Worm (Caenorhabditis elegans): Measurements from ENCODE around the gene B0361.4.

DNA sequence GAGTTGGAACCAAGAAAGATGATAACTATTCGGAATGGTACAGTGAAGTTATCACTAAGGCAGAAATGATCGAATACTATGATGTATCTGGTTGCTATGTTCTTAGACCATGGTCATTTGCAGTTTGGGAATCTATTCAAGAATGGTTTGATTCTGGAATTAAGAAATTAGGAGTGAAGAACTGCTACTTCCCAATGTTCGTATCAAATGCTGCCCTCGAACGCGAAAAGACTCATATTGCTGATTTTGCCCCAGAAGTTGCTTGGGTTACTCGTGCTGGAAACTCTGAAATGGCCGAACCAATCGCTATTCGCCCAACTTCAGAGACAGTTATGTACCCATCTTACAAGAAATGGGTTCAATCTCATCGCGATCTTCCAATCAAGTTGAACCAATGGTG, 19.4 kb upstream of the B0361.4 start:
- TF ChIP-seq fkh-10 (GFP tag; optimal IDR thresholded peaks at IDR 0.05) (no peak), set-16 (GFP tag; IDR thresholded peaks at IDR 0.05) (no peak), snpc-4 (tag; optimal IDR thresholded peaks at IDR 0.05) (no peak), gei-8 (GFP tag; optimal IDR thresholded peaks at IDR 0.05) (no peak), ZK546.5 (tag; optimal IDR thresholded peaks at IDR 0.05) (no peak), F44E2.7 (GFP tag; IDR thresholded peaks at IDR 0.05) (no peak), mdl-1 (tag; optimal IDR thresholded peaks at IDR 0.05) (no peak)
